Fruit fly (Drosophila melanogaster): ENCODE measurements around the gene Polr3F.

DNA sequence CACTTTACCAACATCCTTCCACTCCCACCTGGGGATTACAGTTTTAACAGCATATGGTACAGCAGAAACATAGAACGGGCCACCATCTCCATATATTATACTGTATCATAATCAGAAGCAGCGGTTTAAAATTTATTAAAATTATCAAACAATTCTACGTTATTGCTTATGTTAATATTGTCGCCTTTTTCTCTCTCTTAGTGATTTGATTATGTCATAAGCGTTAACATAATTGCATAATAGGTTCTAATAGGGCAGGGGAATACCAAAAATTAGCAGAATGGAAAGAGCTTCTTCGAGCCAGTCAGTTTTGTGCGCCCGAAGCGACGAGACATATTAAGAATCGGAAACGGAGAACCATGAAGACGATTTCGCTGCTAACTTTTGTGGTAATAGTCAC lies 35.5 kb downstream of the Polr3F start, which contains the start of gene CG13862:
- TF ChIP-seq CG17806 (tag; optimal IDR thresholded peaks at IDR 0.05) (no peak), CG34367 (tag; optimal IDR thresholded peaks at IDR 0.05) (no peak), CG15710 (tag; optimal IDR thresholded peaks at IDR 0.05) (no peak), CG4496 (GFP tag; IDR thresholded peaks at IDR 0.05) (no peak), CG9948 (tag; optimal IDR thresholded peaks at IDR 0.05) (no peak), CG8301 (tag; optimal IDR thresholded peaks at IDR 0.05) (no peak), CG8159 (tag; optimal IDR thresholded peaks at IDR 0.05) (no peak), EcR (GFP tag; optimal IDR thresholded peaks at IDR 0.05) (no peak), D1 (tag; optimal IDR thresholded peaks at IDR 0.05) (no peak), CG32121 (GFP tag; IDR thresholded peaks at IDR 0.05) (no peak), Ets98B (GFP tag; IDR thresholded peaks at IDR 0.05) (no peak), CG13204 (GFP tag; optimal IDR thresholded peaks at IDR 0.05) (no peak), CG10348 (GFP tag; IDR thresholded peaks at IDR 0.05) (no peak), rn (GFP tag; IDR thresholded peaks at IDR 0.05) (no peak)
